Fruit fly (Drosophila melanogaster): Measurements from ENCODE around the gene CG32100.
A peak's percentile ranks its signal among the peaks of the same experiment; 100 is the strongest.

dm6 chr3L:12271195-12271618 lies 3.9 kb downstream of the CG32100 start, which contains the start of gene Pbgs:
- TF ChIP-seq eg (GFP tag; IDR thresholded peaks at IDR 0.05) = peak; percentile 66
- TF ChIP-seq CG11294 (GFP tag; IDR thresholded peaks at IDR 0.05) = no peak
- no peak for TF ChIP-seq Gug (GFP tag; IDR thresholded peaks at IDR 0.05)
- TF ChIP-seq salr (GFP tag; optimal IDR thresholded peaks at IDR 0.05) = no peak
- TF ChIP-seq CG9139 (GFP tag; optimal IDR thresholded peaks at IDR 0.05) = peak; percentile 3
- no peak for TF ChIP-seq CG11762 (GFP tag; optimal IDR thresholded peaks at IDR 0.05; ENCODE audit: insufficient read depth)
- TF ChIP-seq CG6854 (GFP tag; optimal IDR thresholded peaks at IDR 0.05) = peak; percentile 6
- TF ChIP-seq CG16779 (tag; optimal IDR thresholded peaks at IDR 0.05) = no peak
- TF ChIP-seq achi (GFP tag; optimal IDR thresholded peaks at IDR 0.05) = no peak
- peak; percentile 13 for TF ChIP-seq CG8632 (GFP tag; optimal IDR thresholded peaks at IDR 0.05)
